Worm (Caenorhabditis elegans) whole organism, mixed stage, embryonic: ENCODE measurements around the gene vab-7.
A peak's percentile ranks its signal among the peaks of the same experiment; 100 is the strongest.

Experiments
- M03D4.4 ChIP-seq: sonication (generic microtip); optimal IDR thresholded peaks from 2 replicates; lab custom pipeline; 2017; ENCODE audit warnings: mild to moderate bottlenecking, missing genetic modification characterization, missing compliant biosample characterization
- bed-3 ChIP-seq: fragments of 200-800 bp; sonication (Bioruptor generic); optimal IDR thresholded peaks from 3 replicates; lab custom pipeline; 2018; ENCODE audit warnings: mild to moderate bottlenecking, missing genetic modification characterization, moderate library complexity, missing compliant biosample characterization
- blmp-1 ChIP-seq: fragments of 150-350 bp; optimal IDR thresholded peaks from 2 replicates; lab custom pipeline; 2014; ENCODE audit warnings: missing biosample characterization, missing genetic modification characterization
- ceh-39 ChIP-seq: fragments of 150-350 bp; optimal IDR thresholded peaks from 2 replicates; lab custom pipeline; 2014; ENCODE audit warnings: missing biosample characterization, missing genetic modification characterization
- ceh-43 ChIP-seq: fragments of 200-800 bp; sonication (Bioruptor generic); optimal IDR thresholded peaks from 2 replicates; lab custom pipeline; 2018; ENCODE audit warnings: mild to moderate bottlenecking, missing genetic modification characterization, moderate library complexity, missing compliant biosample characterization
- ceh-83 ChIP-seq: fragments of 200-800 bp; sonication (Bioruptor generic); optimal IDR thresholded peaks from 2 replicates; lab custom pipeline; 2018; ENCODE audit warnings: mild to moderate bottlenecking, missing genetic modification characterization, missing compliant biosample characterization
- ces-1 ChIP-seq: fragments of 150-350 bp; optimal IDR thresholded peaks from 2 replicates; lab custom pipeline; 2014; ENCODE audit warnings: missing biosample characterization, missing genetic modification reagents, missing genetic modification characterization
- cnd-1 ChIP-seq: fragments of 200-800 bp; sonication (Bioruptor generic); optimal IDR thresholded peaks from 2 replicates; lab custom pipeline; 2018; ENCODE audit warnings: mild to moderate bottlenecking, missing genetic modification characterization, missing compliant biosample characterization
- drap-1 ChIP-seq: fragments of 200-800 bp; sonication (Bioruptor generic); optimal IDR thresholded peaks from 3 replicates; lab custom pipeline; 2018; ENCODE audit warnings: mild to moderate bottlenecking, missing genetic modification characterization, missing compliant biosample characterization
- elt-1 ChIP-seq: sonication (generic microtip); optimal IDR thresholded peaks from 2 replicates; lab custom pipeline; 2017; ENCODE audit warnings: missing genetic modification characterization, mild to moderate bottlenecking, missing compliant biosample characterization, antibody characterized with exemption, moderate library complexity, borderline replicate concordance; ENCODE audit not compliant: insufficient read depth
- elt-3 ChIP-seq: fragments of 150-350 bp; optimal IDR thresholded peaks from 2 replicates; lab custom pipeline; 2014; ENCODE audit warnings: missing biosample characterization, missing genetic modification characterization
- flh-1 ChIP-seq: fragments of 200-800 bp; sonication (Bioruptor generic); optimal IDR thresholded peaks from 2 replicates; lab custom pipeline; 2018; ENCODE audit warnings: mild to moderate bottlenecking, missing genetic modification characterization, moderate library complexity, missing compliant biosample characterization
- ham-2 ChIP-seq: fragments of 200-800 bp; sonication (Bioruptor generic); optimal IDR thresholded peaks from 2 replicates; lab custom pipeline; 2018; ENCODE audit warnings: mild to moderate bottlenecking, missing genetic modification characterization, missing compliant biosample characterization
- hlh-1 ChIP-seq: fragments of 150-350 bp; optimal IDR thresholded peaks from 2 replicates; lab custom pipeline; 2014; ENCODE audit warnings: missing biosample characterization, missing genetic modification reagents, missing genetic modification characterization
- lin-32 ChIP-seq: fragments of 200-800 bp; sonication (Bioruptor generic); optimal IDR thresholded peaks from 2 replicates; lab custom pipeline; 2018; ENCODE audit warnings: mild to moderate bottlenecking, missing genetic modification characterization, missing compliant biosample characterization
- lsy-2 ChIP-seq: fragments of 150-350 bp; optimal IDR thresholded peaks from 2 replicates; lab custom pipeline; 2014; ENCODE audit warnings: missing biosample characterization, missing genetic modification characterization
- mep-1 ChIP-seq: fragments of 150-350 bp; optimal IDR thresholded peaks from 2 replicates; lab custom pipeline; 2017; ENCODE audit warnings: missing biosample characterization, missing genetic modification reagents, missing genetic modification characterization, inconsistent platforms
- mls-2 ChIP-seq: sonication (generic microtip); optimal IDR thresholded peaks from 2 replicates; lab custom pipeline; 2016; ENCODE audit warnings: mild to moderate bottlenecking, missing genetic modification characterization, moderate library complexity, missing compliant biosample characterization
- nhr-12 ChIP-seq: fragments of 150-350 bp; optimal IDR thresholded peaks from 2 replicates; lab custom pipeline; 2014; ENCODE audit warnings: missing biosample characterization, missing genetic modification characterization
- nhr-2 ChIP-seq: fragments of 150-350 bp; optimal IDR thresholded peaks from 2 replicates; lab custom pipeline; 2014; ENCODE audit warnings: missing biosample characterization, missing genetic modification characterization
- nhr-237 ChIP-seq: fragments of 150-350 bp; optimal IDR thresholded peaks from 2 replicates; lab custom pipeline; 2014; ENCODE audit warnings: missing biosample characterization, missing genetic modification characterization
- nhr-28 ChIP-seq: fragments of 150-350 bp; optimal IDR thresholded peaks from 2 replicates; lab custom pipeline; 2014; ENCODE audit warnings: missing biosample characterization, missing genetic modification characterization
- pha-4 ChIP-seq: fragments of 150-350 bp; optimal IDR thresholded peaks from 2 replicates; lab custom pipeline; 2018; ENCODE audit warnings: missing biosample characterization, missing genetic modification reagents, missing genetic modification characterization
- sem-2 ChIP-seq: fragments of 200-800 bp; sonication (Bioruptor generic); optimal IDR thresholded peaks from 2 replicates; lab custom pipeline; 2018; ENCODE audit warnings: mild to moderate bottlenecking, missing genetic modification characterization, missing compliant biosample characterization
- snpc-4 ChIP-seq: fragments of 150-350 bp; optimal IDR thresholded peaks from 2 replicates; lab custom pipeline; 2014; ENCODE audit warnings: missing biosample characterization, missing genetic modification characterization
- sptf-1 ChIP-seq: sonication (generic microtip); optimal IDR thresholded peaks from 2 replicates; lab custom pipeline; 2017; ENCODE audit warnings: mild to moderate bottlenecking, missing genetic modification characterization, moderate library complexity, missing compliant biosample characterization
- tbx-8 ChIP-seq: fragments of 200-800 bp; sonication (Bioruptor generic); optimal IDR thresholded peaks from 2 replicates; lab custom pipeline; 2018; ENCODE audit warnings: mild to moderate bottlenecking, missing genetic modification characterization, moderate library complexity, missing compliant biosample characterization
- unc-62 ChIP-seq: fragments of 150-350 bp; optimal IDR thresholded peaks from 2 replicates; lab custom pipeline; 2014; ENCODE audit warnings: missing biosample characterization, missing genetic modification reagents, missing genetic modification characterization
- zip-8 ChIP-seq: fragments of 150-350 bp; optimal IDR thresholded peaks from 2 replicates; lab custom pipeline; 2014; ENCODE audit warnings: missing biosample characterization, missing genetic modification characterization
- ztf-11 ChIP-seq: fragments of 150-350 bp; optimal IDR thresholded peaks from 2 replicates; lab custom pipeline; 2014; ENCODE audit warnings: missing biosample characterization, missing genetic modification characterization

Gene vab-7

ce11 chrIII:10920044-10920443 is at the start of gene vab-7:
vab-7 (plus strand) TSS chrIII:10920344.
- peak; percentile 45 for TF ChIP-seq lsy-2 (tag; lab: Kevin White, UChicago)
- TF ChIP-seq nhr-12, result no peak
- TF ChIP-seq, all 35 proteins: peak for 1

ce11 chrIII:10870814-10871213 is 49.3 kb upstream of the vab-7 start:
- no peak for TF ChIP-seq ceh-39
- TF ChIP-seq elt-3, result no peak
- TF ChIP-seq bed-3 (GFP tag; lab: Kevin White, UChicago), result no peak
- no peak for TF ChIP-seq ceh-43
- TF ChIP-seq flh-1 (GFP tag; lab: Kevin White, UChicago), result no peak
- no peak for TF ChIP-seq elt-1 (tag; lab: Kevin White, UChicago)
- TF ChIP-seq mls-2 (tag; lab: Kevin White, UChicago), result no peak
- TF ChIP-seq ham-2 (GFP tag; lab: Kevin White, UChicago), result no peak
- no peak for TF ChIP-seq ceh-83 (GFP tag; lab: Kevin White, UChicago)
- TF ChIP-seq ztf-11 (tag; lab: Kevin White, UChicago), result no peak
- TF ChIP-seq hlh-1, result no peak
- TF ChIP-seq, all 35 proteins: peak for 0

ce11 chrIII:10875132-10875531 is 45.0 kb upstream of the vab-7 start, which contains the start of gene C44B9.2:
C44B9.2 (plus strand) TSS chrIII:10875432.
- TF ChIP-seq drap-1 (GFP tag; lab: Kevin White, UChicago) (no peak), ces-1 (GFP tag; lab: Kevin White, UChicago) (no peak), sptf-1 (no peak), lin-32 (GFP tag; lab: Kevin White, UChicago) (no peak)

- TF ChIP-seq sptf-1 (no peak), ztf-11 (tag; lab: Kevin White, UChicago) (no peak), nhr-237 (tag; lab: Kevin White, UChicago) (no peak), ceh-39 (no peak), mep-1 (tag; lab: Kevin White, UChicago) (no peak), nhr-12 (no peak), elt-1 (tag; lab: Kevin White, UChicago) (no peak), ceh-43 (no peak), tbx-8 (GFP tag; lab: Kevin White, UChicago) (no peak), nhr-2 (no peak), cnd-1 (tag; lab: Kevin White, UChicago) (no peak), mls-2 (tag; lab: Kevin White, UChicago) (no peak), M03D4.4 (tag; lab: Kevin White, UChicago) (no peak)
- TF ChIP-seq, all 35 proteins: peak for 0
Measured at ce11 chrIII:10877542-10877941, 42.6 kb upstream of the vab-7 start.

ce11 chrIII:10880083-10880482 is 40.1 kb upstream of the vab-7 start, which contains the start of gene C44B9.3:
C44B9.3 (minus strand) TSS chrIII:10880183.
- TF ChIP-seq nhr-2 (no peak), ces-1 (GFP tag; lab: Kevin White, UChicago) (no peak), ham-2 (GFP tag; lab: Kevin White, UChicago) (no peak), ceh-43 (no peak), lin-32 (GFP tag; lab: Kevin White, UChicago) (no peak), unc-62 (GFP tag; lab: Kevin White, UChicago) (no peak), nhr-237 (tag; lab: Kevin White, UChicago) (no peak), nhr-28 (tag; lab: Kevin White, UChicago) (no peak), nhr-12 (no peak), blmp-1 (tag; lab: Kevin White, UChicago) (no peak), bed-3 (GFP tag; lab: Kevin White, UChicago) (no peak), sem-2 (no peak)
- TF ChIP-seq, all 35 proteins: peak for 0

ce11 chrIII:10881462-10881861 is 38.7 kb upstream of the vab-7 start, which contains the start of gene athp-1:
athp-1 (plus strand) TSS chrIII:10881766.
- TF ChIP-seq ceh-39 (no peak), zip-8 (no peak), mep-1 (tag; lab: Kevin White, UChicago) (no peak), snpc-4 (tag; lab: Kevin White, UChicago) (no peak), elt-3 (no peak), pha-4 (tag; lab: Kevin White, UChicago) (no peak), elt-1 (tag; lab: Kevin White, UChicago) (no peak), sptf-1 (no peak), nhr-28 (tag; lab: Kevin White, UChicago) (no peak), nhr-12 (no peak), ham-2 (GFP tag; lab: Kevin White, UChicago) (no peak), lin-32 (GFP tag; lab: Kevin White, UChicago) (no peak), ceh-83 (GFP tag; lab: Kevin White, UChicago) (no peak), lsy-2 (tag; lab: Kevin White, UChicago) (no peak), nhr-2 (no peak)
- TF ChIP-seq, all 35 proteins: peak for 0
